Worm (Caenorhabditis elegans): ENCODE measurements around the gene ceh-100.

DNA sequence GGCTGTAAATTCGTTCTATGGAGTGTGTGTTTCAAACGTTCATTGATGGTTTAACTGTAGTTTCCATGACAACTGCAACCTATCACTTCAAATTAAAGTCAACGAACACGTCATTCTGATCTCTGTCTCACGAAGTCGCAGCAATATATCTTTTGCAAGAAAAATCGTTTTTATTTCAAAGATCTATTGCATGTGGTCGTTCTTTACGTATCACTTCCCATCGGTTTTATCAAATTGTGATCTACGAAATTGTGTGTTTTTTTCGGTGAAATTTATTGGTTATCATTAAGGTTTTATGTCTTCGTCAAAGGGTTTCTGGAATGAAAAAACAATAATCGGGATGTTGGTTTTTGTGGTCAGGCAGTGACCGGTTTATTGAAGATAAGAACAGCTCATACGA, 19.4 kb upstream of the ceh-100 start:
- TF ChIP-seq tab-1 (GFP tag; IDR thresholded peaks at IDR 0.05) (no peak), ztf-29 (GFP tag; IDR thresholded peaks at IDR 0.05) (no peak), ztf-23 (GFP tag; IDR thresholded peaks at IDR 0.05) (no peak)

Data from whole organism, midembryonic.